Fruit fly (Drosophila melanogaster) whole organism: ENCODE data around the gene CG31104.

ENCODE experiments used
- CG8478 ChIP-seq: fragments of >200 bp; optimal IDR thresholded peaks from 2 replicates; lab custom pipeline; 2018; ENCODE audit warnings: inconsistent platforms
- Dll ChIP-seq: fragments of >200 bp; optimal IDR thresholded peaks from 2 replicates; lab custom pipeline; 2017
- EcR ChIP-seq, 2 experiments: fragments of >200 bp; optimal IDR thresholded peaks; 2 replicates each; lab custom pipeline; 2017; ENCODE audit warnings: missing biosample characterization in 2 of 2, missing genetic modification characterization in 2 of 2, missing genetic modification reagents in 2 of 2
- pan ChIP-seq: fragments of >200 bp; optimal IDR thresholded peaks from 2 replicates; lab custom pipeline; 2017
- psq ChIP-seq: fragments of >200 bp; optimal IDR thresholded peaks from 2 replicates; lab custom pipeline; 2017
- usp ChIP-seq: fragments of >200 bp; optimal IDR thresholded peaks from 2 replicates; lab custom pipeline; 2017; ENCODE audit warnings: missing biosample characterization, missing genetic modification characterization, mixed read lengths

Gene CG31104

dm6 chr3R:25289589-25289988, 4.3 kb downstream of the CG31104 start, which contains the start of gene CG11893:
Gene CG11893 (plus strand): TSS chr3R:25289889.
- TF ChIP-seq CG8478 (lab: Kevin White, UChicago) (no peak), EcR (GFP tag; optimal IDR thresholded peaks at IDR 0.05; lab: Kevin White, UChicago) (no peak), Dll (lab: Kevin White, UChicago) (no peak), usp (GFP tag; lab: Kevin White, UChicago) (no peak), psq (lab: Kevin White, UChicago) (no peak), pan (no peak)

- TF ChIP-seq Dll (lab: Kevin White, UChicago) = no peak
- no peak for TF ChIP-seq pan
- TF ChIP-seq CG8478 (lab: Kevin White, UChicago) = no peak
- TF ChIP-seq EcR (GFP tag; optimal IDR thresholded peaks at IDR 0.05; lab: Kevin White, UChicago) = no peak
- no peak for TF ChIP-seq usp (GFP tag; lab: Kevin White, UChicago)
These were observed 7.6 kb downstream of the CG31104 start, which contains the start of gene CG31098 for dm6 chr3R:25292864-25293284. Gene CG31098 (minus strand): TSS chr3R:25292977.

dm6 chr3R:25295320-25296020, 10.2 kb downstream of the CG31104 start, which contains the start of gene CG31102:
Gene CG31102 (minus strand): TSS chr3R:25295594.
- TF ChIP-seq psq (lab: Kevin White, UChicago) (no peak), Dll (lab: Kevin White, UChicago) (no peak), usp (GFP tag; lab: Kevin White, UChicago) (no peak), pan (no peak), CG8478 (lab: Kevin White, UChicago) (no peak), EcR (GFP tag; optimal IDR thresholded peaks at IDR 0.05; lab: Kevin White, UChicago) (no peak)

dm6 chr3R:25297678-25298077, 12.4 kb downstream of the CG31104 start, which contains the start of gene CG31097:
Gene CG31097 (minus strand): TSS chr3R:25297778.
- no peak for TF ChIP-seq psq (lab: Kevin White, UChicago)
- TF ChIP-seq EcR (GFP tag; optimal IDR thresholded peaks at IDR 0.05; lab: Kevin White, UChicago) = no peak
- no peak for TF ChIP-seq Dll (lab: Kevin White, UChicago)
- no peak for TF ChIP-seq CG8478 (lab: Kevin White, UChicago)
- no peak for TF ChIP-seq usp (GFP tag; lab: Kevin White, UChicago)
- no peak for TF ChIP-seq pan

- TF ChIP-seq psq (lab: Kevin White, UChicago) (no peak), usp (GFP tag; lab: Kevin White, UChicago) (no peak), CG8478 (lab: Kevin White, UChicago) (no peak), pan (no peak), Dll (lab: Kevin White, UChicago) (no peak), EcR (GFP tag; optimal IDR thresholded peaks at IDR 0.05; lab: Kevin White, UChicago) (no peak)
These were observed 14.3 kb downstream of the CG31104 start, which contains the start of gene CG31288 for dm6 chr3R:25299507-25299964. Gene CG31288 (minus strand): TSS chr3R:25299557.

dm6 chr3R:25300575-25300974, 15.3 kb downstream of the CG31104 start, which contains the start of gene CG13659:
Gene CG13659 (plus strand): TSS chr3R:25300891.
- TF ChIP-seq pan (no peak), psq (lab: Kevin White, UChicago) (no peak), usp (GFP tag; lab: Kevin White, UChicago) (no peak), CG8478 (lab: Kevin White, UChicago) (no peak), EcR (GFP tag; optimal IDR thresholded peaks at IDR 0.05; lab: Kevin White, UChicago) (no peak), Dll (lab: Kevin White, UChicago) (no peak)

dm6 chr3R:25302239-25302638, 17.0 kb downstream of the CG31104 start, which contains the start of gene CG31370:
Gene CG31370 (plus strand): TSS chr3R:25302464.
- TF ChIP-seq EcR (GFP tag; optimal IDR thresholded peaks at IDR 0.05; lab: Kevin White, UChicago) (no peak), CG8478 (lab: Kevin White, UChicago) (no peak), psq (lab: Kevin White, UChicago) (no peak)

- no peak for TF ChIP-seq psq (lab: Kevin White, UChicago)
- TF ChIP-seq usp (GFP tag; lab: Kevin White, UChicago) = no peak
- TF ChIP-seq Dll (lab: Kevin White, UChicago) = no peak
- TF ChIP-seq EcR (GFP tag; optimal IDR thresholded peaks at IDR 0.05; lab: Kevin White, UChicago) = no peak
- TF ChIP-seq pan = no peak
- no peak for TF ChIP-seq CG8478 (lab: Kevin White, UChicago)
These were observed 18.7 kb downstream of the CG31104 start, which contains the start of gene CG31436 for dm6 chr3R:25303857-25304440. Gene CG31436 (plus strand): TSS chr3R:25304137.

- TF ChIP-seq psq (lab: Kevin White, UChicago) = no peak
- no peak for TF ChIP-seq usp (GFP tag; lab: Kevin White, UChicago)
- TF ChIP-seq CG8478 (lab: Kevin White, UChicago) = no peak
- no peak for TF ChIP-seq EcR (GFP tag; optimal IDR thresholded peaks at IDR 0.05; lab: Kevin White, UChicago)
- TF ChIP-seq Dll (lab: Kevin White, UChicago) = no peak
- TF ChIP-seq pan = no peak
These were observed 20.7 kb downstream of the CG31104 start for dm6 chr3R:25305822-25306544.

- TF ChIP-seq Dll (lab: Kevin White, UChicago) (no peak), usp (GFP tag; lab: Kevin White, UChicago) (no peak), pan (no peak), EcR (GFP tag; optimal IDR thresholded peaks at IDR 0.05; lab: Kevin White, UChicago) (no peak), CG8478 (lab: Kevin White, UChicago) (no peak), psq (lab: Kevin White, UChicago) (no peak)
These were observed 23.0 kb downstream of the CG31104 start, which contains the start of gene CG10550 for dm6 chr3R:25308228-25308627. Gene CG10550 (minus strand): TSS chr3R:25308391.
